Worm (Caenorhabditis elegans) whole organism, early embryonic: ENCODE data around the gene fbxb-31.

Source experiments
- B0310.2 ChIP-seq: sonication (generic microtip); optimal IDR thresholded peaks from 2 replicates; lab custom pipeline; 2016; ENCODE audit warnings: mild to moderate bottlenecking, missing genetic modification characterization, missing compliant biosample characterization
- F13C5.2 ChIP-seq: sonication (generic microtip); optimal IDR thresholded peaks from 2 replicates; lab custom pipeline; 2017; ENCODE audit warnings: mild to moderate bottlenecking, missing genetic modification characterization, inconsistent platforms, missing compliant biosample characterization
- aly-1 ChIP-seq: sonication (generic microtip); optimal IDR thresholded peaks from 2 replicates; lab custom pipeline; 2016; ENCODE audit warnings: missing genetic modification characterization, missing compliant biosample characterization
- ama-1 ChIP-seq: fragments of 150-350 bp; optimal IDR thresholded peaks from 2 replicates; lab custom pipeline; 2014
- ceh-13 ChIP-seq: fragments of 200-800 bp; sonication (Bioruptor generic); optimal IDR thresholded peaks from 2 replicates; lab custom pipeline; 2018; ENCODE audit warnings: mild to moderate bottlenecking, missing genetic modification characterization, missing compliant biosample characterization
- ceh-36 ChIP-seq: sonication (generic microtip); optimal IDR thresholded peaks from 2 replicates; lab custom pipeline; 2016; ENCODE audit warnings: missing genetic modification characterization, inconsistent platforms, missing compliant biosample characterization
- ets-7 ChIP-seq: sonication (generic microtip); optimal IDR thresholded peaks from 2 replicates; lab custom pipeline; 2016; ENCODE audit warnings: missing genotype, missing genetic modification characterization, missing compliant biosample characterization
- flt-1 ChIP-seq: fragments of 200-800 bp; sonication (Bioruptor generic); IDR thresholded peaks from 2 replicates; pipeline ENCODE4 v1.3.6; 2022; ENCODE audit warnings: missing genetic modification characterization, missing compliant biosample characterization
- hmbx-1 ChIP-seq: sonication (generic microtip); optimal IDR thresholded peaks from 2 replicates; lab custom pipeline; 2016; ENCODE audit warnings: mild to moderate bottlenecking, missing genetic modification characterization, missing compliant biosample characterization
- hmg-4 ChIP-seq: fragments of 200-800 bp; sonication (Bioruptor generic); optimal IDR thresholded peaks from 2 replicates; lab custom pipeline; 2018; ENCODE audit warnings: mild to moderate bottlenecking, missing genetic modification characterization, missing compliant biosample characterization
- hnd-1 ChIP-seq: sonication (generic microtip); optimal IDR thresholded peaks from 2 replicates; lab custom pipeline; 2016; ENCODE audit warnings: missing genetic modification characterization, missing compliant biosample characterization
- pes-1 ChIP-seq: fragments of 200-800 bp; sonication (Bioruptor generic); IDR thresholded peaks from 2 replicates; pipeline ENCODE4 v1.3.6; 2022; ENCODE audit warnings: missing genetic modification reagents, missing genetic modification characterization, missing compliant biosample characterization
- scrt-1 ChIP-seq: fragments of 200-800 bp; sonication (Bioruptor generic); IDR thresholded peaks from 2 replicates; pipeline ENCODE4 v1.3.6; 2022; ENCODE audit warnings: missing genetic modification characterization, missing compliant biosample characterization
- sea-1 ChIP-seq: fragments of 200-800 bp; sonication (Bioruptor generic); conservative IDR thresholded peaks from 2 replicates; pipeline ENCODE4 v1.3.6; 2022; ENCODE audit warnings: missing genetic modification characterization, missing compliant biosample characterization
- tbx-11 ChIP-seq: fragments of 200-800 bp; sonication (Bioruptor generic); IDR thresholded peaks from 2 replicates; pipeline ENCODE4 v1.3.6; 2022; ENCODE audit warnings: missing genetic modification characterization, missing compliant biosample characterization
- tbx-37 ChIP-seq: fragments of 200-800 bp; sonication (Bioruptor generic); conservative IDR thresholded peaks from 2 replicates; pipeline ENCODE4 v1.3.6; 2022; ENCODE audit warnings: missing genetic modification reagents, missing genetic modification characterization, missing compliant biosample characterization
- tra-4 ChIP-seq: sonication (generic microtip); optimal IDR thresholded peaks from 2 replicates; lab custom pipeline; 2017; ENCODE audit warnings: missing genetic modification characterization, missing compliant biosample characterization

Gene fbxb-31

ce11 chrII:3622014-3622413 is 17.1 kb downstream of the fbxb-31 start, which contains the start of gene M151.7:
M151.7 (plus strand) TSS chrII:3622314.
- TF ChIP-seq tra-4 = no peak
- no peak for TF ChIP-seq aly-1 (tag; lab: Kevin White, UChicago)
- TF ChIP-seq tbx-11 = no peak
- no peak for TF ChIP-seq sea-1 (GFP tag; lab: Robert Waterston, UW)
- TF ChIP-seq hnd-1 (tag; lab: Kevin White, UChicago) = no peak
- TF ChIP-seq tbx-37 (GFP tag; lab: Robert Waterston, UW) = no peak
- no peak for TF ChIP-seq ceh-36
- TF ChIP-seq ama-1 (lab: Kevin White, UChicago) = no peak
- TF ChIP-seq pes-1 (GFP tag; lab: Robert Waterston, UW) = no peak
- TF ChIP-seq B0310.2 (tag; lab: Kevin White, UChicago) = no peak
- TF ChIP-seq scrt-1 (GFP tag; lab: Robert Waterston, UW) = no peak
- no peak for TF ChIP-seq hmg-4 (GFP tag; lab: Kevin White, UChicago)
- TF ChIP-seq F13C5.2 (tag; lab: Kevin White, UChicago) = no peak
- no peak for TF ChIP-seq hmbx-1 (tag; lab: Kevin White, UChicago)
- no peak for TF ChIP-seq ets-7 (tag; lab: Kevin White, UChicago)

- no peak for TF ChIP-seq scrt-1 (GFP tag; lab: Robert Waterston, UW)
Observed at ce11 chrII:3620862-3621261, 18.3 kb downstream of the fbxb-31 start.

ce11 chrII:3617512-3617911 is 21.6 kb downstream of the fbxb-31 start, which contains the start of gene F40E12.1:
F40E12.1 (plus strand) TSS chrII:3617812.
- TF ChIP-seq flt-1 (GFP tag; lab: Robert Waterston, UW) (no peak), ceh-36 (no peak), tra-4 (no peak), tbx-37 (GFP tag; lab: Robert Waterston, UW) (no peak), ceh-13 (GFP tag; lab: Kevin White, UChicago) (no peak), scrt-1 (GFP tag; lab: Robert Waterston, UW) (no peak), B0310.2 (tag; lab: Kevin White, UChicago) (no peak), ama-1 (lab: Kevin White, UChicago) (no peak), hmg-4 (GFP tag; lab: Kevin White, UChicago) (no peak), hnd-1 (tag; lab: Kevin White, UChicago) (no peak), ets-7 (tag; lab: Kevin White, UChicago) (no peak), hmbx-1 (tag; lab: Kevin White, UChicago) (no peak), aly-1 (tag; lab: Kevin White, UChicago) (no peak), sea-1 (GFP tag; lab: Robert Waterston, UW) (no peak), pes-1 (GFP tag; lab: Robert Waterston, UW) (no peak), F13C5.2 (tag; lab: Kevin White, UChicago) (no peak), tbx-11 (no peak)

ce11 chrII:3616615-3617014 is 22.5 kb downstream of the fbxb-31 start:
- TF ChIP-seq F13C5.2 (tag; lab: Kevin White, UChicago) (no peak), tbx-37 (GFP tag; lab: Robert Waterston, UW) (no peak), tbx-11 (no peak), sea-1 (GFP tag; lab: Robert Waterston, UW) (no peak), ama-1 (lab: Kevin White, UChicago) (no peak), flt-1 (GFP tag; lab: Robert Waterston, UW) (no peak), ets-7 (tag; lab: Kevin White, UChicago) (no peak), hmg-4 (GFP tag; lab: Kevin White, UChicago) (no peak), hnd-1 (tag; lab: Kevin White, UChicago) (no peak), hmbx-1 (tag; lab: Kevin White, UChicago) (no peak), B0310.2 (tag; lab: Kevin White, UChicago) (no peak)

- TF ChIP-seq hnd-1 (tag; lab: Kevin White, UChicago) (no peak), pes-1 (GFP tag; lab: Robert Waterston, UW) (no peak), flt-1 (GFP tag; lab: Robert Waterston, UW) (no peak), hmbx-1 (tag; lab: Kevin White, UChicago) (no peak), aly-1 (tag; lab: Kevin White, UChicago) (no peak), ceh-36 (no peak), F13C5.2 (tag; lab: Kevin White, UChicago) (no peak), ceh-13 (GFP tag; lab: Kevin White, UChicago) (no peak), tra-4 (no peak), sea-1 (GFP tag; lab: Robert Waterston, UW) (no peak), scrt-1 (GFP tag; lab: Robert Waterston, UW) (no peak), ets-7 (tag; lab: Kevin White, UChicago) (no peak), B0310.2 (tag; lab: Kevin White, UChicago) (no peak), tbx-11 (no peak), hmg-4 (GFP tag; lab: Kevin White, UChicago) (no peak), ama-1 (lab: Kevin White, UChicago) (no peak), tbx-37 (GFP tag; lab: Robert Waterston, UW) (no peak)
Observed at ce11 chrII:3609764-3610163, 29.4 kb downstream of the fbxb-31 start, which contains the start of gene Y49F6A.5. Y49F6A.5 (minus strand) TSS chrII:3609864.

- TF ChIP-seq ama-1 (lab: Kevin White, UChicago) (no peak), B0310.2 (tag; lab: Kevin White, UChicago) (no peak), hmbx-1 (tag; lab: Kevin White, UChicago) (no peak), ceh-13 (GFP tag; lab: Kevin White, UChicago) (no peak), tbx-11 (no peak), aly-1 (tag; lab: Kevin White, UChicago) (no peak), tra-4 (no peak), flt-1 (GFP tag; lab: Robert Waterston, UW) (no peak), hmg-4 (GFP tag; lab: Kevin White, UChicago) (no peak), pes-1 (GFP tag; lab: Robert Waterston, UW) (no peak), F13C5.2 (tag; lab: Kevin White, UChicago) (no peak), tbx-37 (GFP tag; lab: Robert Waterston, UW) (no peak), sea-1 (GFP tag; lab: Robert Waterston, UW) (no peak), ceh-36 (no peak), scrt-1 (GFP tag; lab: Robert Waterston, UW) (no peak), hnd-1 (tag; lab: Kevin White, UChicago) (no peak), ets-7 (tag; lab: Kevin White, UChicago) (no peak)
Observed at ce11 chrII:3604578-3604977, 34.6 kb downstream of the fbxb-31 start.
